Fruit fly (Drosophila melanogaster) whole organism, embryonic: Measurements from ENCODE around the gene FASN2.

ENCODE experiments used
- Ada2b ChIP-seq: fragments of 200-800 bp; sonication (Bioruptor generic); IDR thresholded peaks from 2 replicates; pipeline ENCODE4 v1.3.6; 2022; ENCODE audit warnings: missing biosample characterization, missing genetic modification characterization
- B-H2 ChIP-seq: fragments of 200-800 bp; sonication (Bioruptor generic); optimal IDR thresholded peaks from 2 replicates; lab custom pipeline; 2018; ENCODE audit warnings: missing biosample characterization, mild to moderate bottlenecking, missing genetic modification characterization
- Bdp1 ChIP-seq: fragments of 200-800 bp; sonication (Bioruptor generic); optimal IDR thresholded peaks from 3 replicates; lab custom pipeline; 2016; ENCODE audit warnings: missing biosample characterization, missing genetic modification characterization
- CG10209 ChIP-seq: fragments of 200-800 bp; sonication (Bioruptor generic); optimal IDR thresholded peaks from 3 replicates; lab custom pipeline; 2017; ENCODE audit warnings: missing biosample characterization, mild to moderate bottlenecking, missing genetic modification characterization, missing genetic modification reagents
- CG10431 ChIP-seq: fragments of 200-800 bp; sonication (Bioruptor generic); optimal IDR thresholded peaks from 3 replicates; lab custom pipeline; 2018; ENCODE audit warnings: missing biosample characterization, mild to moderate bottlenecking, missing genetic modification characterization
- CG11398 ChIP-seq: fragments of 200-800 bp; sonication (Bioruptor generic); optimal IDR thresholded peaks from 2 replicates; lab custom pipeline; 2016; ENCODE audit warnings: missing biosample characterization, missing genetic modification characterization
- CG12104 ChIP-seq: fragments of 200-800 bp; sonication (Bioruptor generic); optimal IDR thresholded peaks from 3 replicates; lab custom pipeline; 2016; ENCODE audit warnings: missing biosample characterization, missing genetic modification characterization
- CG12299 ChIP-seq: fragments of 200-800 bp; sonication (Bioruptor generic); optimal IDR thresholded peaks from 2 replicates; lab custom pipeline; 2018; ENCODE audit warnings: missing biosample characterization, mild to moderate bottlenecking, missing genetic modification characterization
- CG15479 ChIP-seq: fragments of 200-800 bp; sonication (Bioruptor generic); optimal IDR thresholded peaks from 3 replicates; lab custom pipeline; 2019; ENCODE audit warnings: missing biosample characterization, mild to moderate bottlenecking, missing genetic modification characterization, moderate library complexity
- CG15514 ChIP-seq: fragments of 200-800 bp; sonication (Bioruptor generic); optimal IDR thresholded peaks from 3 replicates; lab custom pipeline; 2017; ENCODE audit warnings: missing biosample characterization, missing genetic modification characterization, mild to moderate bottlenecking, moderate library complexity, missing genetic modification reagents
- CG16813 ChIP-seq: fragments of 200-800 bp; sonication (Bioruptor generic); IDR thresholded peaks from 3 replicates; pipeline ENCODE4 v1.3.6; 2022; ENCODE audit warnings: missing biosample characterization, missing genetic modification characterization; ENCODE audit not compliant: partially characterized antibody
- CG3163 ChIP-seq: fragments of 200-800 bp; sonication (Bioruptor generic); optimal IDR thresholded peaks from 3 replicates; lab custom pipeline; 2016; ENCODE audit warnings: missing biosample characterization, missing genetic modification characterization
- CG3407 ChIP-seq: fragments of 200-800 bp; sonication (Bioruptor generic); optimal IDR thresholded peaks from 2 replicates; lab custom pipeline; 2018; ENCODE audit warnings: missing biosample characterization, mild to moderate bottlenecking, missing genetic modification characterization
- CG34376 ChIP-seq: fragments of 200-800 bp; sonication (Bioruptor generic); optimal IDR thresholded peaks from 2 replicates; lab custom pipeline; 2018; ENCODE audit warnings: missing biosample characterization, mild to moderate bottlenecking, missing genetic modification characterization
- CG5953 ChIP-seq: fragments of 200-800 bp; sonication (Bioruptor generic); IDR thresholded peaks from 2 replicates; pipeline ENCODE4 v1.3.6; 2022; ENCODE audit warnings: missing biosample characterization, missing genetic modification characterization
- CG6254 ChIP-seq: fragments of 200-800 bp; sonication (Bioruptor generic); optimal IDR thresholded peaks from 3 replicates; lab custom pipeline; 2017; ENCODE audit warnings: mild to moderate bottlenecking, missing biosample characterization, missing genetic modification reagents, missing genetic modification characterization
- CG6272 ChIP-seq: fragments of 200-800 bp; sonication (Bioruptor generic); IDR thresholded peaks from 2 replicates; pipeline ENCODE4 v1.3.6; 2022; ENCODE audit warnings: missing biosample characterization, missing genetic modification characterization
- CG6689 ChIP-seq: fragments of 200-800 bp; sonication (Bioruptor generic); IDR thresholded peaks from 2 replicates; pipeline ENCODE4 v1.3.6; 2022; ENCODE audit warnings: missing biosample characterization, missing genetic modification characterization
- CG7372 ChIP-seq: fragments of 200-800 bp; sonication (Bioruptor generic); IDR thresholded peaks from 2 replicates; pipeline ENCODE4 v1.3.6; 2022; ENCODE audit warnings: missing biosample characterization, missing genetic modification characterization
- CG8089 ChIP-seq: fragments of 200-800 bp; sonication (Bioruptor generic); optimal IDR thresholded peaks from 3 replicates; lab custom pipeline; 2016; ENCODE audit warnings: missing biosample characterization, missing genetic modification characterization
- CG8359 ChIP-seq: fragments of 200-800 bp; sonication (Bioruptor generic); optimal IDR thresholded peaks from 2 replicates; lab custom pipeline; 2017; ENCODE audit warnings: missing biosample characterization, mild to moderate bottlenecking, missing genetic modification characterization, borderline replicate concordance
- CG9215 ChIP-seq: fragments of 200-800 bp; sonication (Bioruptor generic); IDR thresholded peaks from 2 replicates; pipeline ENCODE4 v1.3.6; 2022; ENCODE audit warnings: missing biosample characterization, missing genetic modification characterization
- Dip2 ChIP-seq: fragments of 200-800 bp; sonication (Bioruptor generic); IDR thresholded peaks from 2 replicates; pipeline ENCODE4 v1.3.6; 2022; ENCODE audit warnings: missing biosample characterization, missing genetic modification characterization
- Dip3 ChIP-seq: fragments of 200-800 bp; sonication (Bioruptor generic); optimal IDR thresholded peaks from 3 replicates; lab custom pipeline; 2016; ENCODE audit warnings: missing biosample characterization, missing genetic modification characterization
- ERR ChIP-seq: fragments of 200-800 bp; sonication (Bioruptor generic); optimal IDR thresholded peaks from 2 replicates; lab custom pipeline; 2016; ENCODE audit warnings: missing biosample characterization, missing genetic modification characterization
- HHEX ChIP-seq: fragments of 200-800 bp; sonication (Bioruptor generic); optimal IDR thresholded peaks from 3 replicates; lab custom pipeline; 2017; ENCODE audit warnings: missing biosample characterization, mild to moderate bottlenecking, missing genetic modification characterization, missing genetic modification reagents
- HmgZ ChIP-seq: fragments of 200-800 bp; sonication (Bioruptor generic); optimal IDR thresholded peaks from 2 replicates; lab custom pipeline; 2018; ENCODE audit warnings: missing biosample characterization, mild to moderate bottlenecking, missing genetic modification characterization
- Hr39 ChIP-seq: fragments of >200 bp; optimal IDR thresholded peaks from 2 replicates; lab custom pipeline; 2017
- MTF-1 ChIP-seq: fragments of 200-800 bp; sonication (Bioruptor generic); optimal IDR thresholded peaks from 2 replicates; lab custom pipeline; 2018; ENCODE audit warnings: missing biosample characterization, mild to moderate bottlenecking, missing genetic modification characterization, borderline replicate concordance
- Med ChIP-seq: fragments of 200-800 bp; sonication (Bioruptor generic); peaks from one replicate; lab custom pipeline; 2016; ENCODE audit warnings: missing biosample characterization, missing genetic modification characterization, mild to moderate bottlenecking, inconsistent platforms, moderate library complexity
- Mrtf ChIP-seq: fragments of 200-800 bp; sonication (Bioruptor generic); IDR thresholded peaks from 3 replicates; pipeline ENCODE4 v1.3.6; 2022; ENCODE audit warnings: missing biosample characterization, missing genetic modification characterization
- Opbp ChIP-seq: fragments of 200-800 bp; sonication (Bioruptor generic); IDR thresholded peaks from 3 replicates; pipeline ENCODE4 v1.3.6; 2022; ENCODE audit warnings: missing biosample characterization, missing genetic modification characterization; ENCODE audit not compliant: partially characterized antibody
- abd-A ChIP-seq: fragments of 200-800 bp; sonication (Bioruptor generic); optimal IDR thresholded peaks from 3 replicates; lab custom pipeline; 2019; ENCODE audit warnings: missing biosample characterization, mild to moderate bottlenecking, missing genetic modification characterization, moderate library complexity
- ash1 ChIP-seq: fragments of 200-800 bp; sonication (Bioruptor generic); optimal IDR thresholded peaks from 2 replicates; lab custom pipeline; 2018; ENCODE audit warnings: missing biosample characterization, mild to moderate bottlenecking, missing genetic modification characterization
- cato ChIP-seq: fragments of 200-800 bp; sonication (Bioruptor generic); optimal IDR thresholded peaks from 2 replicates; lab custom pipeline; 2016; ENCODE audit warnings: missing biosample characterization, missing genetic modification characterization, borderline replicate concordance
- crc ChIP-seq: fragments of 200-800 bp; sonication (Bioruptor generic); optimal IDR thresholded peaks from 2 replicates; lab custom pipeline; 2016; ENCODE audit warnings: missing biosample characterization, missing genetic modification characterization
- crp ChIP-seq, 2 experiments: fragments of 200-800 bp; sonication (Bioruptor generic); optimal IDR thresholded peaks; 2 replicates in 1 of 2; 3 replicates in 1 of 2; lab custom pipeline; 2017; ENCODE audit warnings: missing biosample characterization in 2 of 2, missing genetic modification characterization in 2 of 2, mild to moderate bottlenecking in 1 of 2, moderate library complexity in 1 of 2
- cwo ChIP-seq: fragments of 200-800 bp; sonication (Bioruptor generic); optimal IDR thresholded peaks from 3 replicates; lab custom pipeline; 2017; ENCODE audit warnings: missing biosample characterization, missing genetic modification characterization, mild to moderate bottlenecking, moderate library complexity, missing genetic modification reagents
- dati ChIP-seq: fragments of 200-800 bp; sonication (Bioruptor generic); IDR thresholded peaks from 2 replicates; pipeline ENCODE4 v1.3.6; 2022; ENCODE audit warnings: missing biosample characterization, missing genetic modification characterization
- disco-r ChIP-seq: fragments of 200-800 bp; sonication (Bioruptor generic); optimal IDR thresholded peaks from 2 replicates; lab custom pipeline; 2016; ENCODE audit warnings: missing biosample characterization, missing genetic modification characterization
- gt ChIP-seq: fragments of 200-800 bp; sonication (Bioruptor generic); IDR thresholded peaks from 2 replicates; pipeline ENCODE4 v1.3.6; 2022; ENCODE audit warnings: missing biosample characterization, missing genetic modification characterization
- ind ChIP-seq: fragments of 200-800 bp; sonication (Bioruptor generic); optimal IDR thresholded peaks from 3 replicates; lab custom pipeline; 2016; ENCODE audit warnings: missing biosample characterization, missing genetic modification characterization
- kay ChIP-seq: fragments of 200-800 bp; sonication (Bioruptor generic); optimal IDR thresholded peaks from 2 replicates; lab custom pipeline; 2016; ENCODE audit warnings: missing biosample characterization, missing genetic modification characterization
- org-1 ChIP-seq: fragments of 200-800 bp; sonication (Bioruptor generic); optimal IDR thresholded peaks from 2 replicates; lab custom pipeline; 2017; ENCODE audit warnings: missing biosample characterization, missing genetic modification characterization
- ranshi ChIP-seq: fragments of 200-800 bp; sonication (Bioruptor generic); IDR thresholded peaks from 2 replicates; pipeline ENCODE4 v1.3.6; 2022; ENCODE audit warnings: missing biosample characterization, missing genetic modification characterization
- salm ChIP-seq: fragments of 200-800 bp; sonication (Bioruptor generic); optimal IDR thresholded peaks from 2 replicates; lab custom pipeline; 2018; ENCODE audit warnings: missing biosample characterization, mild to moderate bottlenecking, missing genetic modification characterization
- slp2 ChIP-seq: fragments of 200-800 bp; sonication (Bioruptor generic); optimal IDR thresholded peaks from 2 replicates; lab custom pipeline; 2016; ENCODE audit warnings: missing biosample characterization, missing genetic modification characterization
- so ChIP-seq: fragments of 200-800 bp; sonication (Bioruptor generic); IDR thresholded peaks from 3 replicates; pipeline ENCODE4 v1.3.6; 2022; ENCODE audit warnings: missing biosample characterization, missing genetic modification characterization
- vnd ChIP-seq: fragments of 200-800 bp; sonication (Bioruptor generic); IDR thresholded peaks from 3 replicates; pipeline ENCODE4 v1.3.6; 2022; ENCODE audit warnings: missing biosample characterization, missing genetic modification characterization; ENCODE audit not compliant: partially characterized antibody
- vvl ChIP-seq: fragments of 200-800 bp; sonication (Bioruptor generic); IDR thresholded peaks from 2 replicates; pipeline ENCODE4 v1.3.6; 2022; ENCODE audit warnings: missing biosample characterization, missing genetic modification characterization
- zen ChIP-seq: fragments of 200-800 bp; sonication (Bioruptor generic); optimal IDR thresholded peaks from 3 replicates; lab custom pipeline; 2018; ENCODE audit warnings: missing biosample characterization, mild to moderate bottlenecking, missing genetic modification characterization, moderate library complexity

Gene FASN2

dm6 chr2L:3100812-3101211 lies 57.1 kb downstream of the FASN2 start (continued):
- TF ChIP-seq so (GFP tag; lab: Robert Waterston, UW), result no peak
- peak; percentile 83 for TF ChIP-seq vvl (GFP tag; lab: Robert Waterston, UW)
- 0 out of 3 replicates have a peak, but pooled peaks have one; percentile 53 for TF ChIP-seq Mrtf
- peak; percentile 82 for TF ChIP-seq Med (GFP tag; lab: Kevin White, UChicago)
- TF ChIP-seq CG3163 (GFP tag; lab: Kevin White, UChicago), result no peak
- no peak for TF ChIP-seq CG9215 (GFP tag; lab: Robert Waterston, UW)
- no peak for TF ChIP-seq cato (GFP tag; lab: Kevin White, UChicago)
- no peak for TF ChIP-seq salm (tag; lab: Kevin White, UChicago)
- no peak for TF ChIP-seq abd-A
- TF ChIP-seq kay (GFP tag; lab: Kevin White, UChicago), result no peak
- TF ChIP-seq slp2 (GFP tag; lab: Kevin White, UChicago), result no peak
- no peak for TF ChIP-seq CG15514 (GFP tag; lab: Kevin White, UChicago)
- no peak for TF ChIP-seq CG8359 (GFP tag; lab: Kevin White, UChicago)
- TF ChIP-seq CG7372, result 0 out of 2 replicates have a peak, but pooled peaks have one; percentile 9
- TF ChIP-seq ind (GFP tag; lab: Kevin White, UChicago), result peak; percentile 23
- TF ChIP-seq CG11398, result no peak
- TF ChIP-seq ranshi, result peak; percentile 55; the same call in 1 of the 2 replicates
- TF ChIP-seq Hr39 (lab: Kevin White, UChicago), result no peak
- TF ChIP-seq HHEX (GFP tag; lab: Kevin White, UChicago), result peak; percentile 11
- 0 out of 2 replicates have a peak, but pooled peaks have one; percentile 12 for TF ChIP-seq dati (GFP tag; lab: Robert Waterston, UW)
- no peak for TF ChIP-seq MTF-1 (GFP tag; lab: Kevin White, UChicago)
- no peak for TF ChIP-seq CG34376
- no peak for TF ChIP-seq crp (GFP tag; optimal IDR thresholded peaks at IDR 0.05; lab: Kevin White, UChicago)
- no peak for TF ChIP-seq zen (tag; lab: Kevin White, UChicago)
- no peak for TF ChIP-seq Bdp1 (GFP tag; lab: Kevin White, UChicago)
- TF ChIP-seq CG6254, result no peak
- TF ChIP-seq ash1 (GFP tag; lab: Kevin White, UChicago), result no peak
- TF ChIP-seq CG6689 (GFP tag; lab: Robert Waterston, UW), result peak; percentile 51
- no peak for TF ChIP-seq Dip2 (GFP tag; lab: Robert Waterston, UW)
- no peak for TF ChIP-seq crc
- TF ChIP-seq Ada2b (GFP tag; lab: Robert Waterston, UW), result peak; percentile 39; the same call in 1 of the 2 replicates
- no peak for TF ChIP-seq gt (GFP tag; lab: Robert Waterston, UW)
- no peak for TF ChIP-seq CG3407 (GFP tag; lab: Kevin White, UChicago)
- peak; percentile 2 for TF ChIP-seq CG8089 (GFP tag; lab: Kevin White, UChicago)
- TF ChIP-seq ERR (GFP tag; lab: Kevin White, UChicago), result no peak
- peak; percentile 60; the same call in 1 of the 2 replicates for TF ChIP-seq CG5953 (GFP tag; lab: Robert Waterston, UW)
- no peak for TF ChIP-seq Dip3 (GFP tag; lab: Kevin White, UChicago)
- no peak for TF ChIP-seq CG16813 (GFP tag; lab: Robert Waterston, UW)
- peak; percentile 31; the same call in 1 of the 2 replicates for TF ChIP-seq CG6272 (GFP tag; lab: Robert Waterston, UW)
- no peak for TF ChIP-seq cwo
- TF ChIP-seq CG10431, result no peak
- TF ChIP-seq vnd (GFP tag; lab: Robert Waterston, UW), result no peak
- TF ChIP-seq Opbp (GFP tag; lab: Robert Waterston, UW), result no peak
- peak; percentile 2 for TF ChIP-seq HmgZ (tag; lab: Kevin White, UChicago)
- TF ChIP-seq B-H2, result no peak
- TF ChIP-seq CG12104 (GFP tag; lab: Kevin White, UChicago), result no peak
- TF ChIP-seq org-1 (GFP tag; lab: Kevin White, UChicago), result no peak
- TF ChIP-seq CG15479, result no peak
- TF ChIP-seq CG12299 (tag; lab: Kevin White, UChicago), result no peak
- no peak for TF ChIP-seq disco-r (GFP tag; lab: Kevin White, UChicago)
- no peak for TF ChIP-seq CG10209 (GFP tag; lab: Kevin White, UChicago)
